Fruit fly (Drosophila melanogaster) whole organism, embryonic: ENCODE measurements around the gene ClpX.

Source experiments
- ATbp ChIP-seq: fragments of 200-800 bp; sonication (Bioruptor generic); optimal IDR thresholded peaks from 2 replicates; lab custom pipeline; 2017; ENCODE audit warnings: missing biosample characterization, mild to moderate bottlenecking, missing genetic modification characterization, missing genetic modification reagents
- Atf6 ChIP-seq: fragments of 200-800 bp; sonication (Bioruptor generic); IDR thresholded peaks from 2 replicates; pipeline ENCODE4 v1.3.6; 2022; ENCODE audit warnings: missing biosample characterization, missing genetic modification characterization
- CG10979 ChIP-seq: fragments of 200-800 bp; sonication (Bioruptor generic); optimal IDR thresholded peaks from 2 replicates; lab custom pipeline; 2018; ENCODE audit warnings: missing biosample characterization, mild to moderate bottlenecking, missing genetic modification characterization, moderate library complexity
- CG13894 ChIP-seq: fragments of 200-800 bp; sonication (Bioruptor generic); optimal IDR thresholded peaks from 3 replicates; lab custom pipeline; 2018; ENCODE audit warnings: missing biosample characterization, mild to moderate bottlenecking, missing genetic modification characterization, moderate library complexity
- CG14710 ChIP-seq: fragments of 200-800 bp; sonication (Bioruptor generic); optimal IDR thresholded peaks from 3 replicates; lab custom pipeline; 2019; ENCODE audit warnings: missing biosample characterization, mild to moderate bottlenecking, missing genetic modification characterization, moderate library complexity
- CG15479 ChIP-seq: fragments of 200-800 bp; sonication (Bioruptor generic); optimal IDR thresholded peaks from 3 replicates; lab custom pipeline; 2019; ENCODE audit warnings: missing biosample characterization, mild to moderate bottlenecking, missing genetic modification characterization, moderate library complexity
- CG1647 ChIP-seq: fragments of 200-800 bp; sonication (Bioruptor generic); optimal IDR thresholded peaks from 3 replicates; lab custom pipeline; 2016; ENCODE audit warnings: missing biosample characterization, missing genetic modification characterization
- CG16863 ChIP-seq: fragments of 200-800 bp; sonication (Bioruptor generic); optimal IDR thresholded peaks from 3 replicates; lab custom pipeline; 2016; ENCODE audit warnings: missing biosample characterization, missing genetic modification characterization
- CG2712 ChIP-seq: fragments of 200-800 bp; optimal IDR thresholded peaks from 3 replicates; lab custom pipeline; 2019; ENCODE audit warnings: missing biosample characterization, mild to moderate bottlenecking, missing genetic modification characterization, moderate library complexity
- CG30431 ChIP-seq: fragments of 200-800 bp; sonication (Bioruptor generic); optimal IDR thresholded peaks from 2 replicates; lab custom pipeline; 2017; ENCODE audit warnings: missing biosample characterization, missing genetic modification characterization
- CG31365 ChIP-seq: fragments of 200-800 bp; sonication (Bioruptor generic); optimal IDR thresholded peaks from 2 replicates; lab custom pipeline; 2018; ENCODE audit warnings: missing biosample characterization, mild to moderate bottlenecking, missing genetic modification characterization
- CG3281 ChIP-seq: fragments of 200-800 bp; sonication (Bioruptor generic); optimal IDR thresholded peaks from 3 replicates; lab custom pipeline; 2017; ENCODE audit warnings: missing biosample characterization, mild to moderate bottlenecking, missing genetic modification characterization
- CG34376 ChIP-seq: fragments of 200-800 bp; sonication (Bioruptor generic); optimal IDR thresholded peaks from 2 replicates; lab custom pipeline; 2018; ENCODE audit warnings: missing biosample characterization, mild to moderate bottlenecking, missing genetic modification characterization
- CG4707 ChIP-seq: fragments of 200-800 bp; sonication (Bioruptor generic); optimal IDR thresholded peaks from 2 replicates; lab custom pipeline; 2018; ENCODE audit warnings: missing biosample characterization, mild to moderate bottlenecking, missing genetic modification characterization, moderate library complexity
- CG5180 ChIP-seq: fragments of 200-800 bp; sonication (Bioruptor generic); optimal IDR thresholded peaks from 3 replicates; lab custom pipeline; 2017; ENCODE audit warnings: missing biosample characterization, missing genetic modification characterization, mild to moderate bottlenecking, moderate library complexity, missing genetic modification reagents
- CG6813 ChIP-seq: fragments of 200-800 bp; sonication (Bioruptor generic); optimal IDR thresholded peaks from 2 replicates; lab custom pipeline; 2017; ENCODE audit warnings: missing biosample characterization, missing genetic modification characterization, mild to moderate bottlenecking, moderate library complexity, missing genetic modification reagents
- CG7928 ChIP-seq: fragments of 200-800 bp; sonication (Bioruptor generic); optimal IDR thresholded peaks from 2 replicates; lab custom pipeline; 2017; ENCODE audit warnings: missing biosample characterization, mild to moderate bottlenecking, missing genetic modification characterization
- CG8290 ChIP-seq, 3 experiments: fragments of 200-800 bp; sonication (Bioruptor generic); optimal IDR thresholded peaks; 2 replicates each; lab custom pipeline; 2016 to 2019; ENCODE audit warnings: missing biosample characterization in 3 of 3, missing genetic modification characterization in 3 of 3, mild to moderate bottlenecking in 2 of 3, moderate library complexity in 1 of 3
- CG8478 ChIP-seq: fragments of >200 bp; optimal IDR thresholded peaks from 2 replicates; lab custom pipeline; 2018
- CG9876 ChIP-seq: fragments of 200-800 bp; sonication (Bioruptor generic); optimal IDR thresholded peaks from 2 replicates; lab custom pipeline; 2016; ENCODE audit warnings: missing biosample characterization, missing genetic modification characterization
- CG9932 ChIP-seq: fragments of 200-800 bp; sonication (Bioruptor generic); IDR thresholded peaks from 2 replicates; pipeline ENCODE4 v1.3.6; 2022; ENCODE audit warnings: missing biosample characterization, missing genetic modification characterization
- CHES-1-like ChIP-seq: fragments of 200-800 bp; sonication (Bioruptor generic); optimal IDR thresholded peaks from 2 replicates; lab custom pipeline; 2016; ENCODE audit warnings: missing biosample characterization, missing genetic modification characterization
- Doc3 ChIP-seq: fragments of 200-800 bp; sonication (Bioruptor generic); IDR thresholded peaks from 3 replicates; pipeline ENCODE4 v1.3.6; 2022; ENCODE audit warnings: missing biosample characterization, missing genetic modification characterization; ENCODE audit not compliant: partially characterized antibody
- Fer1 ChIP-seq: fragments of 200-800 bp; sonication (Bioruptor generic); optimal IDR thresholded peaks from 2 replicates; lab custom pipeline; 2017; ENCODE audit warnings: missing biosample characterization, mild to moderate bottlenecking, missing genetic modification characterization
- Gug ChIP-seq: fragments of 200-800 bp; sonication (Bioruptor generic); IDR thresholded peaks from 4 replicates; pipeline ENCODE4 v1.3.6; 2022; ENCODE audit warnings: missing biosample characterization, missing genetic modification characterization
- Hmx ChIP-seq: fragments of 200-800 bp; sonication (Bioruptor generic); optimal IDR thresholded peaks from 2 replicates; lab custom pipeline; 2016; ENCODE audit warnings: missing biosample characterization, missing genetic modification characterization
- Mes4 ChIP-seq: fragments of 200-800 bp; sonication (Bioruptor generic); optimal IDR thresholded peaks from 2 replicates; lab custom pipeline; 2016; ENCODE audit warnings: missing biosample characterization, missing genetic modification characterization
- Optix ChIP-seq: fragments of 200-800 bp; sonication (Bioruptor generic); IDR thresholded peaks from 3 replicates; pipeline ENCODE4 v1.3.6; 2022; ENCODE audit warnings: missing biosample characterization, missing genetic modification characterization
- PHDP ChIP-seq: fragments of 200-800 bp; sonication (Bioruptor generic); optimal IDR thresholded peaks from 3 replicates; lab custom pipeline; 2018; ENCODE audit warnings: missing biosample characterization, mild to moderate bottlenecking, missing genetic modification characterization, moderate library complexity
- Rx ChIP-seq: fragments of 200-800 bp; sonication (Bioruptor generic); IDR thresholded peaks from 2 replicates; pipeline ENCODE4 v1.3.6; 2022; ENCODE audit warnings: missing biosample characterization, missing genetic modification characterization
- Taf1 ChIP-seq: fragments of 200-800 bp; sonication (Bioruptor generic); IDR thresholded peaks from 2 replicates; pipeline ENCODE4 v1.3.6; 2022; ENCODE audit warnings: missing biosample characterization, missing genetic modification characterization
- bab2 ChIP-seq: fragments of 200-800 bp; sonication (Bioruptor generic); optimal IDR thresholded peaks from 2 replicates; lab custom pipeline; 2016; ENCODE audit warnings: missing biosample characterization, missing genetic modification characterization
- dm ChIP-seq: fragments of 200-800 bp; sonication (Bioruptor generic); optimal IDR thresholded peaks from 3 replicates; lab custom pipeline; 2016; ENCODE audit warnings: missing biosample characterization, missing genetic modification characterization
- dmrt11E ChIP-seq: fragments of 200-800 bp; sonication (Bioruptor generic); optimal IDR thresholded peaks from 3 replicates; lab custom pipeline; 2018; ENCODE audit warnings: missing biosample characterization, mild to moderate bottlenecking, missing genetic modification characterization, moderate library complexity
- hkb ChIP-seq, 2 experiments: fragments of 200-800 bp in 1 of 2; fragments of >200 bp in 1 of 2; sonication (Bioruptor generic) in 1 of 2; IDR thresholded peaks in 1 of 2; optimal IDR thresholded peaks in 1 of 2; 2 replicates each; pipeline versions ENCODE4 v1.3.6 to Lab custom; 2017 to 2022; ENCODE audit warnings: missing biosample characterization in 1 of 2, missing genetic modification characterization in 1 of 2
- jumu ChIP-seq: fragments of 200-800 bp; sonication (Bioruptor generic); optimal IDR thresholded peaks from 3 replicates; lab custom pipeline; 2016; ENCODE audit warnings: missing biosample characterization, missing genetic modification characterization
- kay ChIP-seq: fragments of 200-800 bp; sonication (Bioruptor generic); optimal IDR thresholded peaks from 2 replicates; lab custom pipeline; 2016; ENCODE audit warnings: missing biosample characterization, missing genetic modification characterization
- ken ChIP-seq: fragments of 200-800 bp; sonication (Bioruptor generic); IDR thresholded peaks from 3 replicates; pipeline ENCODE4 v1.3.6; 2022; ENCODE audit warnings: missing biosample characterization, missing genetic modification characterization
- lbe ChIP-seq: fragments of 200-800 bp; sonication (Bioruptor generic); optimal IDR thresholded peaks from 2 replicates; lab custom pipeline; 2016; ENCODE audit warnings: missing biosample characterization, mild to moderate bottlenecking, missing genetic modification characterization
- mam ChIP-seq: fragments of 200-800 bp; sonication (Bioruptor generic); optimal IDR thresholded peaks from 3 replicates; lab custom pipeline; 2016; ENCODE audit warnings: missing biosample characterization, missing genetic modification characterization
- pzg ChIP-seq: fragments of 200-800 bp; sonication (Bioruptor generic); optimal IDR thresholded peaks from 3 replicates; lab custom pipeline; 2018; ENCODE audit warnings: missing biosample characterization, mild to moderate bottlenecking, missing genetic modification characterization, moderate library complexity
- salm ChIP-seq: fragments of 200-800 bp; sonication (Bioruptor generic); optimal IDR thresholded peaks from 2 replicates; lab custom pipeline; 2018; ENCODE audit warnings: missing biosample characterization, mild to moderate bottlenecking, missing genetic modification characterization
- schlank ChIP-seq: fragments of 200-800 bp; sonication (Bioruptor generic); optimal IDR thresholded peaks from 2 replicates; lab custom pipeline; 2018; ENCODE audit warnings: missing biosample characterization, mild to moderate bottlenecking, missing genetic modification characterization
- sens-2 ChIP-seq: fragments of 200-800 bp; sonication (Bioruptor generic); IDR thresholded peaks from 2 replicates; pipeline ENCODE4 v1.3.6; 2022; ENCODE audit warnings: missing biosample characterization, missing genetic modification characterization
- sob ChIP-seq: fragments of 200-800 bp; sonication (Bioruptor generic); IDR thresholded peaks from 2 replicates; pipeline ENCODE4 v1.3.6; 2022; ENCODE audit warnings: missing biosample characterization, missing genetic modification characterization
- stwl ChIP-seq: fragments of 200-800 bp; sonication (Bioruptor generic); optimal IDR thresholded peaks from 3 replicates; lab custom pipeline; 2018; ENCODE audit warnings: missing biosample characterization, mild to moderate bottlenecking, missing genetic modification characterization, moderate library complexity
- trh ChIP-seq: fragments of 200-800 bp; sonication (Bioruptor generic); optimal IDR thresholded peaks from 2 replicates; lab custom pipeline; 2016; ENCODE audit warnings: missing biosample characterization, missing genetic modification characterization
- zen2 ChIP-seq: fragments of 200-800 bp; sonication (Bioruptor generic); IDR thresholded peaks from 3 replicates; pipeline ENCODE4 v1.3.6; 2022; ENCODE audit warnings: missing biosample characterization, missing genetic modification characterization; ENCODE audit not compliant: partially characterized antibody
- zfh1 ChIP-seq: fragments of 200-800 bp; sonication (Bioruptor generic); IDR thresholded peaks from 3 replicates; pipeline ENCODE4 v1.3.6; 2022; ENCODE audit warnings: missing biosample characterization, missing genetic modification characterization

ClpX gene

dm6 chr3R:19858017-19858659, 45.4 kb downstream of the ClpX start (continued):
- TF ChIP-seq Optix (GFP tag; lab: Robert Waterston, UW) (peak; percentile 11; the same call in 1 of the 3 replicates), PHDP (tag; lab: Kevin White, UChicago) (peak; percentile 0), ken (GFP tag; lab: Robert Waterston, UW) (peak; percentile 48; the same call in 1 of the 3 replicates), dm (no peak), jumu (no peak), Taf1 (GFP tag; lab: Robert Waterston, UW) (no peak), salm (tag; lab: Kevin White, UChicago) (peak; percentile 2), CG13894 (tag; lab: Kevin White, UChicago) (no peak), CG14710 (tag; lab: Kevin White, UChicago) (peak; percentile 5), pzg (GFP tag; lab: Kevin White, UChicago) (no peak), CG9932 (GFP tag; lab: Robert Waterston, UW) (no peak; the same call in 1 of the 2 replicates), CG2712 (tag; lab: Kevin White, UChicago) (no peak), CG8478 (lab: Kevin White, UChicago) (no peak), CG6813 (GFP tag; lab: Kevin White, UChicago) (peak; percentile 65), Doc3 (no peak), hkb (optimal IDR thresholded peaks at IDR 0.05; lab: Kevin White, UChicago) (no peak), hkb (GFP tag; IDR thresholded peaks at IDR 0.05; lab: Robert Waterston, UW) (peak; percentile 68), Rx (no peak), stwl (tag; lab: Kevin White, UChicago) (no peak), Hmx (GFP tag; lab: Kevin White, UChicago) (no peak), sob (peak; percentile 54; the same call in 1 of the 2 replicates), CG9876 (GFP tag; lab: Kevin White, UChicago) (no peak), CG7928 (no peak), CHES-1-like (GFP tag; lab: Kevin White, UChicago) (peak; percentile 10), trh (GFP tag; lab: Kevin White, UChicago) (no peak), lbe (GFP tag; lab: Kevin White, UChicago) (peak; percentile 86), CG5180 (GFP tag; lab: Kevin White, UChicago) (peak; percentile 31), Atf6 (GFP tag; lab: Robert Waterston, UW) (peak; percentile 70; the same call in 1 of the 2 replicates), zfh1 (peak; percentile 34; the same call in 1 of the 3 replicates), Gug (GFP tag; lab: Robert Waterston, UW) (no peak), sens-2 (GFP tag; lab: Robert Waterston, UW) (no peak), CG1647 (GFP tag; lab: Kevin White, UChicago) (no peak), CG3281 (GFP tag; lab: Kevin White, UChicago) (peak; percentile 68), dmrt11E (no peak), CG15479 (GFP tag; lab: Kevin White, UChicago) (no peak), mam (GFP tag; lab: Kevin White, UChicago) (peak; percentile 29), schlank (peak; percentile 71), kay (GFP tag; lab: Kevin White, UChicago) (peak; percentile 1)

DNA sequence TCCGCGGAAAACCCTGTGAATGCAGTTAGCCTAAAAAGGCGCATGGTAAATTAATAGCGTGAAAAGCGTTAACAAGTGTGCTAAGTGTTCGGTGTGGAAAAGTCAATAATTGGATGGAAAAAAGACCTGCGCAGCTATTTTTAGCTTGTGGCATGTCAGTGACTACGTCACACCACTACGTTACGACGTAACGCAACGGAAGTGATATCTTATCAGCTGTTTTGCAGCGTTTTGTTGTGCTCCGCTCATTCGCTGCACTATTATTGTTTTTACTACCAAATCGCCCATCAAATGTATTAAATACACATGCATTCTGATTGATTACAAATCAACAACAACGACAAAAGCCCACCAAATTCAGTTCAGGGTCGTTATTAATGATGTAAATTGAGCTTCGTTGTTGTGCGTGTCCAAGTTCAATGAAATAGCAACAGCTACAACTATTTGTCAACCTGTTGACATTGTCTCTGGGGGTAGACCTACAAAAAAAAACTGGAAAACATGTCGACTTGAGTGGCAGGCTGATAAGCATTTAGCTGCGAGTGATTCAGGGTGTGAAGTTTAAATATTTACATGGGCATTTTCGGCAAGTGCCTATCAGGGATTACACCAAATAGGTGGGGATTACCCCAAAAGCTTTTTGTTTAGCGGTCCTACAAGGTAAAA, 55.8 kb downstream of the ClpX start:
- TF ChIP-seq mam (GFP tag; lab: Kevin White, UChicago): no peak
- no peak for TF ChIP-seq zen2 (GFP tag; lab: Robert Waterston, UW)
- TF ChIP-seq Fer1 (GFP tag; lab: Kevin White, UChicago): peak; percentile 43
- TF ChIP-seq bab2 (GFP tag; lab: Kevin White, UChicago): peak; percentile 47
- TF ChIP-seq CG30431 (GFP tag; lab: Kevin White, UChicago): no peak
- TF ChIP-seq ATbp: peak; percentile 72
- TF ChIP-seq CG8290 (GFP tag; optimal IDR thresholded peaks at IDR 0.05; lab: Kevin White, UChicago): no peak
- TF ChIP-seq CG8290 (tag; optimal IDR thresholded peaks at IDR 0.05; lab: Kevin White, UChicago): peak in 1 of 2 experiments; percentile 61
- TF ChIP-seq CG16863 (GFP tag; lab: Kevin White, UChicago): peak; percentile 17
- TF ChIP-seq CG31365: peak; percentile 48
- TF ChIP-seq CG4707: peak; percentile 62
- TF ChIP-seq CG34376: peak; percentile 63
- peak; percentile 2 for TF ChIP-seq CG10979
- peak; percentile 31 for TF ChIP-seq Mes4
